Worm (Caenorhabditis elegans): ENCODE measurements around the gene srj-8.

DNA sequence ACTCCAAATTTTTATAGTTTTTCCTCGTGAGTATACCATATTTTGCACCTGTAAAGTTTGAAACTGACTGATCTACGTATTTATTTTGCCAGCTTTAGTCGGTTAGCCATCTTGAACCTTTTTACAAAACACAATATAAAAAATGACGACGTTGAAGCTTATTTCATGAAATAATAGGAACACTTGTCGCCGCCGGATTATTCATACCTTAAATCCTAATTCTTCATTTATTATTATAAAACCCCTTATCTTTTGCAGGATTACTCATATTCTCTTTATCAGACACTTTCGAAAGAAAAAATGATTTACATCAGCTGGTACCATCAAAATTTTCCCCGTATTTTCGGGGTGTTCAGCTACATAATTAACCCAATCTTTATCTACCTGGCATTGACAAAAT lies at the start of gene srj-8:
- TF ChIP-seq ztf-25 (GFP tag; IDR thresholded peaks at IDR 0.05) (no peak), T26A5.8 (tag; optimal IDR thresholded peaks at IDR 0.05) (no peak), unc-62 (GFP tag; optimal IDR thresholded peaks at IDR 0.05) (no peak), aptf-3 (GFP tag; IDR thresholded peaks at IDR 0.05) (no peak), F57C9.4 (tag; optimal IDR thresholded peaks at IDR 0.05) (no peak), F23B12.7 (tag; optimal IDR thresholded peaks at IDR 0.05; ENCODE audit: insufficient read depth) (no peak), Y79H2A.3 (GFP tag; conservative IDR thresholded peaks at IDR 0.05) (no peak), rec-8 (tag; optimal IDR thresholded peaks at IDR 0.05) (no peak), ceh-58 (GFP tag; IDR thresholded peaks at IDR 0.05) (no peak), C06A6.2 (GFP tag; conservative IDR thresholded peaks at IDR 0.05) (no peak), unc-130 (GFP tag; optimal IDR thresholded peaks at IDR 0.05) (no peak)

Measured in whole organism, young adult.